Worm (Caenorhabditis elegans) whole organism, early embryonic: ENCODE measurements around the gene ssq-1.

ENCODE experiments used
- ama-1 ChIP-seq: fragments of 150-350 bp; optimal IDR thresholded peaks from 2 replicates; lab custom pipeline; 2014
- ceh-13 ChIP-seq: fragments of 200-800 bp; sonication (Bioruptor generic); optimal IDR thresholded peaks from 2 replicates; lab custom pipeline; 2018; ENCODE audit warnings: mild to moderate bottlenecking, missing genetic modification characterization, missing compliant biosample characterization
- ceh-36 ChIP-seq: sonication (generic microtip); optimal IDR thresholded peaks from 2 replicates; lab custom pipeline; 2016; ENCODE audit warnings: missing genetic modification characterization, inconsistent platforms, missing compliant biosample characterization
- hnd-1 ChIP-seq: sonication (generic microtip); optimal IDR thresholded peaks from 2 replicates; lab custom pipeline; 2016; ENCODE audit warnings: missing genetic modification characterization, missing compliant biosample characterization
- sea-1 ChIP-seq: fragments of 200-800 bp; sonication (Bioruptor generic); conservative IDR thresholded peaks from 2 replicates; pipeline ENCODE4 v1.3.6; 2022; ENCODE audit warnings: missing genetic modification characterization, missing compliant biosample characterization
- tbx-37 ChIP-seq: fragments of 200-800 bp; sonication (Bioruptor generic); conservative IDR thresholded peaks from 2 replicates; pipeline ENCODE4 v1.3.6; 2022; ENCODE audit warnings: missing genetic modification reagents, missing genetic modification characterization, missing compliant biosample characterization

- TF ChIP-seq ceh-13 (GFP tag; lab: Kevin White, UChicago), result no peak
- TF ChIP-seq ama-1, result no peak
- no peak for TF ChIP-seq hnd-1 (tag; lab: Kevin White, UChicago)
- TF ChIP-seq tbx-37 (GFP tag; lab: Robert Waterston, UW), result no peak
- no peak for TF ChIP-seq sea-1 (GFP tag; lab: Robert Waterston, UW)
- no peak for TF ChIP-seq ceh-36 (tag; lab: Kevin White, UChicago)
These were observed 30.7 kb upstream of the ssq-1 start, which contains the start of gene col-123 for ce11 chrIV:9821621-9822020.
